Worm (Caenorhabditis elegans): Measurements from ENCODE around the gene sluh-7.

- TF ChIP-seq fkh-3 (tag; optimal IDR thresholded peaks at IDR 0.05), result no peak
- TF ChIP-seq ama-1 (optimal IDR thresholded peaks at IDR 0.05), result no peak
- no peak for TF ChIP-seq ama-1 (GFP tag; optimal IDR thresholded peaks at IDR 0.05)
- TF ChIP-seq madf-6 (GFP tag; IDR thresholded peaks at IDR 0.05), result no peak
- TF ChIP-seq Y79H2A.3 (GFP tag; conservative IDR thresholded peaks at IDR 0.05), result no peak
Measured at ce11 chrV:10332012-10332411, 23.6 kb downstream of the sluh-7 start, which contains the start of gene crm-1.

Measured in whole organism, young adult.